Worm (Caenorhabditis elegans) whole organism, L4 larva: ENCODE results near the gene F26F12.4.

Experiments used
- dmd-9 ChIP-seq: fragments of 200-800 bp; sonication (Bioruptor generic); IDR thresholded peaks from 2 replicates; pipeline ENCODE4 v1.3.6; 2022; ENCODE audit warnings: missing genetic modification reagents, missing genetic modification characterization, missing compliant biosample characterization
- fos-1 ChIP-seq: fragments of 150-350 bp; optimal IDR thresholded peaks from 2 replicates; lab custom pipeline; 2014; ENCODE audit warnings: missing biosample characterization, missing genetic modification characterization
- zag-1 ChIP-seq: fragments of 150-350 bp; optimal IDR thresholded peaks from 2 replicates; lab custom pipeline; 2014; ENCODE audit warnings: missing biosample characterization, missing genetic modification characterization
- ztf-11 ChIP-seq: fragments of 150-350 bp; optimal IDR thresholded peaks from 2 replicates; lab custom pipeline; 2014; ENCODE audit warnings: missing biosample characterization, missing genetic modification characterization

DNA sequence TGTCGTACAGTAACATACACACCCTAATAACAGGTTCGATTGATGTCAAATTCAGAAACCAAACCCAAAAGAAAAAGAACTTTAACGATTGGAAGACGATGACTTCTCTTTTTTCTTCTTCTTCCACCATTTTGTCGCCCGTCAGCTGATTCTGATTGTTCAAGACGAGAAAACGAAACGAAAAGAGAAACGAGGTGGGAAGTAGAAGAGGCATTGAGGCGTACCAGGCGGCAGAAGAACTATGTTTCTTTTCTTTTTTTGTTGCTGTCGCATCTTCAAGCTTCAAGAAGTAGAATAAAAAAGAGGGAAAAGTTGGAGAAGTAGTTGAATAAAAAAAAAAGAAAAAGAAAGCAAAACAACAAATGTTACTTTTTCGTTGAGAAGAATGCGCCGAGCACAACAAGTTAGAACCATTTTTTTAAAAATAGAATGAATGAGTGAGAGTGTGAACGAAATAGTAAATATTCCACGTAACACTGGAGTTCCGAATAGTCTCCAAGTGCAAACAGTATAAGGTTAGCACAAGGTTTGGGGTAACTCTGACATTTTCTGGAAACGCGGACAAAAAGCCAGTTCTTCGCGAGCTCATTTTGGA lies 21.0 kb downstream of the F26F12.4 start:
- TF ChIP-seq zag-1 (tag; lab: Kevin White, UChicago), result no peak
- no peak for TF ChIP-seq fos-1 (tag; lab: Kevin White, UChicago)
- no peak for TF ChIP-seq dmd-9 (GFP tag; lab: Robert Waterston, UW)
- TF ChIP-seq ztf-11 (tag; lab: Kevin White, UChicago), result no peak
